Fruit fly (Drosophila melanogaster) whole organism, embryonic: ENCODE measurements around the gene AstA-R1.

Source experiments
- Ada2b ChIP-seq: fragments of 200-800 bp; sonication (Bioruptor generic); IDR thresholded peaks from 2 replicates; pipeline ENCODE4 v1.3.6; 2022; ENCODE audit warnings: missing biosample characterization, missing genetic modification characterization
- Antp ChIP-seq: fragments of 200-800 bp; sonication (Bioruptor generic); optimal IDR thresholded peaks from 3 replicates; lab custom pipeline; 2016; ENCODE audit warnings: missing biosample characterization, missing genetic modification characterization
- CG10147 ChIP-seq: fragments of 200-800 bp; sonication (Bioruptor generic); optimal IDR thresholded peaks from 2 replicates; lab custom pipeline; 2019; ENCODE audit warnings: missing biosample characterization, mild to moderate bottlenecking, missing genetic modification characterization, moderate library complexity
- CG10267 ChIP-seq: fragments of 200-800 bp; sonication (Bioruptor generic); optimal IDR thresholded peaks from 2 replicates; lab custom pipeline; 2018; ENCODE audit warnings: missing biosample characterization, mild to moderate bottlenecking, missing genetic modification characterization, moderate library complexity
- CG10274 ChIP-seq: fragments of 200-800 bp; sonication (Bioruptor generic); optimal IDR thresholded peaks from 3 replicates; lab custom pipeline; 2017; ENCODE audit warnings: missing biosample characterization, mild to moderate bottlenecking, missing genetic modification characterization
- CG10366 ChIP-seq: fragments of 200-800 bp; sonication (Bioruptor generic); IDR thresholded peaks from 2 replicates; pipeline ENCODE4 v1.3.6; 2022; ENCODE audit warnings: missing biosample characterization, missing genetic modification characterization
- CG12071 ChIP-seq: fragments of 200-800 bp; sonication (Bioruptor generic); optimal IDR thresholded peaks from 3 replicates; lab custom pipeline; 2018; ENCODE audit warnings: missing biosample characterization, mild to moderate bottlenecking, missing genetic modification characterization
- CG13624 ChIP-seq: fragments of 200-800 bp; sonication (Bioruptor generic); optimal IDR thresholded peaks from 2 replicates; lab custom pipeline; 2016; ENCODE audit warnings: missing biosample characterization, missing genetic modification characterization
- CG14710 ChIP-seq: fragments of 200-800 bp; sonication (Bioruptor generic); optimal IDR thresholded peaks from 3 replicates; lab custom pipeline; 2019; ENCODE audit warnings: missing biosample characterization, mild to moderate bottlenecking, missing genetic modification characterization, moderate library complexity
- CG14860 ChIP-seq: fragments of 200-800 bp; sonication (Bioruptor generic); IDR thresholded peaks from 3 replicates; pipeline ENCODE4 v1.3.6; 2022; ENCODE audit warnings: missing biosample characterization, missing genetic modification characterization; ENCODE audit not compliant: partially characterized antibody
- CG15601 ChIP-seq: fragments of 200-800 bp; sonication (Bioruptor generic); optimal IDR thresholded peaks from 3 replicates; lab custom pipeline; 2019; ENCODE audit warnings: missing biosample characterization, mild to moderate bottlenecking, missing genetic modification characterization, moderate library complexity
- CG15696 ChIP-seq: fragments of 200-800 bp; sonication (Bioruptor generic); optimal IDR thresholded peaks from 2 replicates; lab custom pipeline; 2019; ENCODE audit warnings: missing biosample characterization, mild to moderate bottlenecking, missing genetic modification characterization, moderate library complexity
- CG18262 ChIP-seq: fragments of 200-800 bp; optimal IDR thresholded peaks from 3 replicates; lab custom pipeline; 2019; ENCODE audit warnings: missing biosample characterization, mild to moderate bottlenecking, missing genetic modification characterization, moderate library complexity
- CG1832 ChIP-seq: fragments of 200-800 bp; sonication (Bioruptor generic); optimal IDR thresholded peaks from 2 replicates; lab custom pipeline; 2017; ENCODE audit warnings: missing biosample characterization, mild to moderate bottlenecking, missing genetic modification characterization, inconsistent platforms
- CG2202 ChIP-seq: fragments of 200-800 bp; sonication (Bioruptor generic); optimal IDR thresholded peaks from 2 replicates; lab custom pipeline; 2018; ENCODE audit warnings: missing biosample characterization, mild to moderate bottlenecking, missing genetic modification characterization
- CG2712 ChIP-seq: fragments of 200-800 bp; optimal IDR thresholded peaks from 3 replicates; lab custom pipeline; 2019; ENCODE audit warnings: missing biosample characterization, mild to moderate bottlenecking, missing genetic modification characterization, moderate library complexity
- CG32772 ChIP-seq: fragments of 200-800 bp; sonication (Bioruptor generic); IDR thresholded peaks from 2 replicates; pipeline ENCODE4 v1.3.6; 2022; ENCODE audit warnings: missing biosample characterization, missing genetic modification characterization
- CG3407 ChIP-seq: fragments of 200-800 bp; sonication (Bioruptor generic); optimal IDR thresholded peaks from 2 replicates; lab custom pipeline; 2018; ENCODE audit warnings: missing biosample characterization, mild to moderate bottlenecking, missing genetic modification characterization
- CG8765 ChIP-seq: fragments of 200-800 bp; sonication (Bioruptor generic); IDR thresholded peaks from 2 replicates; pipeline ENCODE4 v1.3.6; 2022; ENCODE audit warnings: missing biosample characterization, missing genetic modification characterization
- CHES-1-like ChIP-seq: fragments of 200-800 bp; sonication (Bioruptor generic); optimal IDR thresholded peaks from 2 replicates; lab custom pipeline; 2016; ENCODE audit warnings: missing biosample characterization, missing genetic modification characterization
- Chrac-16 ChIP-seq: fragments of 200-800 bp; sonication (Bioruptor generic); optimal IDR thresholded peaks from 3 replicates; lab custom pipeline; 2016; ENCODE audit warnings: missing biosample characterization, missing genetic modification characterization
- CrebB ChIP-seq: fragments of 200-800 bp; sonication (Bioruptor generic); optimal IDR thresholded peaks from 3 replicates; lab custom pipeline; 2018; ENCODE audit warnings: missing biosample characterization, mild to moderate bottlenecking, missing genetic modification characterization
- D19B ChIP-seq: fragments of 200-800 bp; sonication (Bioruptor generic); optimal IDR thresholded peaks from 2 replicates; lab custom pipeline; 2017; ENCODE audit warnings: missing biosample characterization, mild to moderate bottlenecking, missing genetic modification characterization
- Dip3 ChIP-seq: fragments of 200-800 bp; sonication (Bioruptor generic); optimal IDR thresholded peaks from 3 replicates; lab custom pipeline; 2016; ENCODE audit warnings: missing biosample characterization, missing genetic modification characterization
- Dp ChIP-seq: fragments of 200-800 bp; sonication (Bioruptor generic); optimal IDR thresholded peaks from 2 replicates; lab custom pipeline; 2018; ENCODE audit warnings: missing biosample characterization, mild to moderate bottlenecking, missing genetic modification characterization, moderate library complexity
- Ets65A ChIP-seq: fragments of 200-800 bp; sonication (Bioruptor generic); peaks from one replicate; lab custom pipeline; 2016; ENCODE audit warnings: missing biosample characterization, missing genetic modification characterization
- H2.0 ChIP-seq: fragments of 200-800 bp; sonication (Bioruptor generic); IDR thresholded peaks from 2 replicates; pipeline ENCODE4 v1.3.6; 2022; ENCODE audit warnings: missing biosample characterization, missing genetic modification characterization
- HHEX ChIP-seq: fragments of 200-800 bp; sonication (Bioruptor generic); optimal IDR thresholded peaks from 3 replicates; lab custom pipeline; 2017; ENCODE audit warnings: missing biosample characterization, mild to moderate bottlenecking, missing genetic modification characterization, missing genetic modification reagents
- Hand ChIP-seq: fragments of 200-800 bp; sonication (Bioruptor generic); optimal IDR thresholded peaks from 2 replicates; lab custom pipeline; 2017; ENCODE audit warnings: mild to moderate bottlenecking, missing biosample characterization, missing genetic modification reagents, missing genetic modification characterization
- Hmx ChIP-seq: fragments of 200-800 bp; sonication (Bioruptor generic); optimal IDR thresholded peaks from 2 replicates; lab custom pipeline; 2016; ENCODE audit warnings: missing biosample characterization, missing genetic modification characterization
- Jarid2 ChIP-seq: fragments of 200-800 bp; sonication (Bioruptor generic); optimal IDR thresholded peaks from 3 replicates; lab custom pipeline; 2017; ENCODE audit warnings: mild to moderate bottlenecking, missing biosample characterization, missing genetic modification reagents, missing genetic modification characterization
- Mes4 ChIP-seq: fragments of 200-800 bp; sonication (Bioruptor generic); optimal IDR thresholded peaks from 2 replicates; lab custom pipeline; 2016; ENCODE audit warnings: missing biosample characterization, missing genetic modification characterization
- Sox100B ChIP-seq: fragments of 200-800 bp; sonication (Bioruptor generic); optimal IDR thresholded peaks from 3 replicates; lab custom pipeline; 2018; ENCODE audit warnings: missing biosample characterization, mild to moderate bottlenecking, missing genetic modification characterization
- Usf ChIP-seq: fragments of 200-800 bp; sonication (Bioruptor generic); optimal IDR thresholded peaks from 2 replicates; lab custom pipeline; 2017; ENCODE audit warnings: missing genotype, missing biosample characterization, missing genetic modification characterization
- fru ChIP-seq: fragments of >200 bp; optimal IDR thresholded peaks from 2 replicates; lab custom pipeline; 2017
- gem ChIP-seq: fragments of 200-800 bp; sonication (Bioruptor generic); optimal IDR thresholded peaks from 2 replicates; lab custom pipeline; 2019; ENCODE audit warnings: missing biosample characterization, mild to moderate bottlenecking, missing genetic modification characterization, moderate library complexity
- her ChIP-seq: fragments of 200-800 bp; sonication (Bioruptor generic); optimal IDR thresholded peaks from 2 replicates; lab custom pipeline; 2016; ENCODE audit warnings: missing biosample characterization, missing genetic modification characterization
- jigr1 ChIP-seq: fragments of 200-800 bp; sonication (Bioruptor generic); IDR thresholded peaks from 3 replicates; pipeline ENCODE4 v1.3.6; 2022; ENCODE audit warnings: missing biosample characterization, missing genetic modification characterization
- ken ChIP-seq: fragments of 200-800 bp; sonication (Bioruptor generic); IDR thresholded peaks from 3 replicates; pipeline ENCODE4 v1.3.6; 2022; ENCODE audit warnings: missing biosample characterization, missing genetic modification characterization
- kni ChIP-seq: fragments of 200-800 bp; sonication (Bioruptor generic); optimal IDR thresholded peaks from 3 replicates; lab custom pipeline; 2017; ENCODE audit warnings: mild to moderate bottlenecking, missing biosample characterization, missing genetic modification reagents, missing genetic modification characterization
- nau ChIP-seq: fragments of 200-800 bp; sonication (Bioruptor generic); optimal IDR thresholded peaks from 3 replicates; lab custom pipeline; 2017; ENCODE audit warnings: missing biosample characterization, mild to moderate bottlenecking, missing genetic modification characterization, missing genetic modification reagents
- pnt ChIP-seq: fragments of 200-800 bp; sonication (Bioruptor generic); optimal IDR thresholded peaks from 3 replicates; lab custom pipeline; 2016; ENCODE audit warnings: missing biosample characterization, missing genetic modification characterization
- ranshi ChIP-seq: fragments of 200-800 bp; sonication (Bioruptor generic); IDR thresholded peaks from 2 replicates; pipeline ENCODE4 v1.3.6; 2022; ENCODE audit warnings: missing biosample characterization, missing genetic modification characterization
- sd ChIP-seq: fragments of 200-800 bp; sonication (Bioruptor generic); optimal IDR thresholded peaks from 3 replicates; lab custom pipeline; 2018; ENCODE audit warnings: missing biosample characterization, mild to moderate bottlenecking, missing genetic modification characterization, moderate library complexity
- sr ChIP-seq: fragments of 200-800 bp; sonication (Bioruptor generic); IDR thresholded peaks from 3 replicates; pipeline ENCODE4 v1.3.6; 2022; ENCODE audit warnings: missing biosample characterization, missing genetic modification characterization
- stc ChIP-seq: fragments of 200-800 bp; sonication (Bioruptor generic); IDR thresholded peaks from 2 replicates; pipeline ENCODE4 v1.3.6; 2022; ENCODE audit warnings: missing biosample characterization, missing genetic modification characterization
- wor ChIP-seq: fragments of 200-800 bp; sonication (Bioruptor generic); IDR thresholded peaks from 2 replicates; pipeline ENCODE4 v1.3.6; 2022; ENCODE audit warnings: missing biosample characterization, missing genetic modification characterization
- z ChIP-seq: fragments of 200-800 bp; sonication (Bioruptor generic); IDR thresholded peaks from 3 replicates; pipeline ENCODE4 v1.3.6; 2022; ENCODE audit warnings: missing biosample characterization, missing genetic modification characterization
- zfh1 ChIP-seq: fragments of 200-800 bp; sonication (Bioruptor generic); IDR thresholded peaks from 3 replicates; pipeline ENCODE4 v1.3.6; 2022; ENCODE audit warnings: missing biosample characterization, missing genetic modification characterization

The AstA-R1 gene

dm6 chrX:3686469-3687410 is 112.4 kb downstream of the AstA-R1 start (continued):
- TF ChIP-seq Chrac-16, result peak; percentile 44
- TF ChIP-seq zfh1 (GFP tag; lab: Robert Waterston, UW), result peak; percentile 81
- TF ChIP-seq H2.0 (GFP tag; lab: Robert Waterston, UW), result peak; percentile 68
- peak; percentile 47 for TF ChIP-seq CG15696 (tag; lab: Kevin White, UChicago)
- peak; percentile 63 for TF ChIP-seq CG10267
- TF ChIP-seq Hand, result peak; percentile 5
- TF ChIP-seq fru (lab: Kevin White, UChicago), result no peak
- peak; percentile 61 for TF ChIP-seq CG2202 (tag; lab: Kevin White, UChicago)
- TF ChIP-seq gem, result peak; percentile 81
- peak; percentile 21 for TF ChIP-seq sd (tag; lab: Kevin White, UChicago)
- peak; percentile 71 for TF ChIP-seq pnt (GFP tag; lab: Kevin White, UChicago)
- TF ChIP-seq nau (GFP tag; lab: Kevin White, UChicago), result peak; percentile 62
- peak; percentile 10 for TF ChIP-seq CG13624
- TF ChIP-seq Hmx (GFP tag; lab: Kevin White, UChicago), result no peak
- TF ChIP-seq CG2712 (tag; lab: Kevin White, UChicago), result peak; percentile 83
- TF ChIP-seq CG10366, result peak; percentile 63
- peak; percentile 81 for TF ChIP-seq CG32772 (GFP tag; lab: Robert Waterston, UW)
- peak; percentile 50 for TF ChIP-seq CG12071
- TF ChIP-seq Ets65A (GFP tag; lab: Kevin White, UChicago), result peak; percentile 88
- TF ChIP-seq HHEX (GFP tag; lab: Kevin White, UChicago), result peak; percentile 19
- peak; percentile 4; the same call in 1 of the 2 replicates for TF ChIP-seq Ada2b
- peak; percentile 82 for TF ChIP-seq CG18262 (tag; lab: Kevin White, UChicago)
- TF ChIP-seq CrebB (tag; lab: Kevin White, UChicago), result no peak
- no peak for TF ChIP-seq Dp (GFP tag; lab: Kevin White, UChicago)
- TF ChIP-seq Mes4 (GFP tag; lab: Kevin White, UChicago), result peak; percentile 62
- TF ChIP-seq CG15601 (tag; lab: Kevin White, UChicago), result peak; percentile 77
- TF ChIP-seq ken (GFP tag; lab: Robert Waterston, UW), result peak; percentile 78
- peak; percentile 39; the same call in 1 of the 2 replicates for TF ChIP-seq CG8765 (GFP tag; lab: Robert Waterston, UW)
- TF ChIP-seq ranshi (GFP tag; lab: Robert Waterston, UW), result peak; percentile 41; the same call in 1 of the 2 replicates
- TF ChIP-seq CG3407 (GFP tag; lab: Kevin White, UChicago), result peak; percentile 57
- no peak for TF ChIP-seq D19B
- peak; percentile 68 for TF ChIP-seq kni (GFP tag; lab: Kevin White, UChicago)
- TF ChIP-seq wor (GFP tag; lab: Robert Waterston, UW), result peak; percentile 65
- no peak for TF ChIP-seq z (GFP tag; lab: Robert Waterston, UW)
- 0 out of 3 replicates have a peak, but pooled peaks have one; percentile 36 for TF ChIP-seq jigr1 (GFP tag; lab: Robert Waterston, UW)
- no peak for TF ChIP-seq Usf (GFP tag; lab: Kevin White, UChicago)
- TF ChIP-seq CG10147 (GFP tag; lab: Kevin White, UChicago), result no peak
- peak; percentile 9 for TF ChIP-seq Dip3 (GFP tag; lab: Kevin White, UChicago)
- TF ChIP-seq Jarid2 (GFP tag; lab: Kevin White, UChicago), result peak; percentile 18
- peak; percentile 72 for TF ChIP-seq CHES-1-like
- TF ChIP-seq sr (GFP tag; lab: Robert Waterston, UW), result no peak
- peak; percentile 75 for TF ChIP-seq CG14710 (tag; lab: Kevin White, UChicago)
- no peak for TF ChIP-seq CG1832 (GFP tag; lab: Kevin White, UChicago)
- peak; percentile 70 for TF ChIP-seq Antp
- TF ChIP-seq Sox100B (GFP tag; lab: Kevin White, UChicago), result peak; percentile 70
- TF ChIP-seq CG10274, result no peak
- no peak for TF ChIP-seq CG14860
- TF ChIP-seq stc (GFP tag; lab: Robert Waterston, UW), result peak; percentile 48
- peak; percentile 45 for TF ChIP-seq her
